Worm (Caenorhabditis elegans): ENCODE data around the gene C04B4.6.

DNA sequence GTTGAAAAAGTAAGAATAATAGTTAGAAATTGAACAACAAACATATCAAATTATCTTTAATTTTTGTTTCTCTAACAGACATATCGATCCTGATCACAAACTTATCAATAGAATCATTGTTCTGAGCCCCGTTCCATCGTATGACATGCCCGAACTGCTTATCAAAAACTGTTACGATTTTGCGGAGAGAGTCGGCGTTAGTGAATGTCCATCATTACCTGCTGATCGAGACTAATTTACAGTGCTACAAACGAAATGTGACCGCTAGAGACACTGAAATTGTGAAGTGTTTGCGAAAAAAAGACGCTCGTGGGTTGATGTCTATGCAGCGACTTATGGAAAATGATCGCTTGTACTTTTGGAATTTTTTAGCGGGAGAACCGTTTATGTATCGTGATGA is 32.6 kb downstream of the C04B4.6 start:
- no peak for TF ChIP-seq him-1 (tag; optimal IDR thresholded peaks at IDR 0.05)
- no peak for TF ChIP-seq dao-5 (tag; optimal IDR thresholded peaks at IDR 0.05)
